Worm (Caenorhabditis elegans) whole organism, early embryonic: ENCODE results near the gene T24B8.4.

Experiments
- B0310.2 ChIP-seq: sonication (generic microtip); optimal IDR thresholded peaks from 2 replicates; lab custom pipeline; 2016; ENCODE audit warnings: mild to moderate bottlenecking, missing genetic modification characterization, missing compliant biosample characterization
- F13C5.2 ChIP-seq: sonication (generic microtip); optimal IDR thresholded peaks from 2 replicates; lab custom pipeline; 2017; ENCODE audit warnings: mild to moderate bottlenecking, missing genetic modification characterization, inconsistent platforms, missing compliant biosample characterization
- aly-1 ChIP-seq: sonication (generic microtip); optimal IDR thresholded peaks from 2 replicates; lab custom pipeline; 2016; ENCODE audit warnings: missing genetic modification characterization, missing compliant biosample characterization
- ama-1 ChIP-seq: fragments of 150-350 bp; optimal IDR thresholded peaks from 2 replicates; lab custom pipeline; 2014
- ceh-13 ChIP-seq: fragments of 200-800 bp; sonication (Bioruptor generic); optimal IDR thresholded peaks from 2 replicates; lab custom pipeline; 2018; ENCODE audit warnings: mild to moderate bottlenecking, missing genetic modification characterization, missing compliant biosample characterization
- ceh-36 ChIP-seq: sonication (generic microtip); optimal IDR thresholded peaks from 2 replicates; lab custom pipeline; 2016; ENCODE audit warnings: missing genetic modification characterization, inconsistent platforms, missing compliant biosample characterization
- ets-7 ChIP-seq: sonication (generic microtip); optimal IDR thresholded peaks from 2 replicates; lab custom pipeline; 2016; ENCODE audit warnings: missing genotype, missing genetic modification characterization, missing compliant biosample characterization
- flt-1 ChIP-seq: fragments of 200-800 bp; sonication (Bioruptor generic); IDR thresholded peaks from 2 replicates; pipeline ENCODE4 v1.3.6; 2022; ENCODE audit warnings: missing genetic modification characterization, missing compliant biosample characterization
- hmg-4 ChIP-seq: fragments of 200-800 bp; sonication (Bioruptor generic); optimal IDR thresholded peaks from 2 replicates; lab custom pipeline; 2018; ENCODE audit warnings: mild to moderate bottlenecking, missing genetic modification characterization, missing compliant biosample characterization
- hnd-1 ChIP-seq: sonication (generic microtip); optimal IDR thresholded peaks from 2 replicates; lab custom pipeline; 2016; ENCODE audit warnings: missing genetic modification characterization, missing compliant biosample characterization
- sea-1 ChIP-seq: fragments of 200-800 bp; sonication (Bioruptor generic); conservative IDR thresholded peaks from 2 replicates; pipeline ENCODE4 v1.3.6; 2022; ENCODE audit warnings: missing genetic modification characterization, missing compliant biosample characterization
- tbx-11 ChIP-seq: fragments of 200-800 bp; sonication (Bioruptor generic); IDR thresholded peaks from 2 replicates; pipeline ENCODE4 v1.3.6; 2022; ENCODE audit warnings: missing genetic modification characterization, missing compliant biosample characterization
- tbx-37 ChIP-seq: fragments of 200-800 bp; sonication (Bioruptor generic); conservative IDR thresholded peaks from 2 replicates; pipeline ENCODE4 v1.3.6; 2022; ENCODE audit warnings: missing genetic modification reagents, missing genetic modification characterization, missing compliant biosample characterization
- tra-4 ChIP-seq: sonication (generic microtip); optimal IDR thresholded peaks from 2 replicates; lab custom pipeline; 2017; ENCODE audit warnings: missing genetic modification characterization, missing compliant biosample characterization

DNA sequence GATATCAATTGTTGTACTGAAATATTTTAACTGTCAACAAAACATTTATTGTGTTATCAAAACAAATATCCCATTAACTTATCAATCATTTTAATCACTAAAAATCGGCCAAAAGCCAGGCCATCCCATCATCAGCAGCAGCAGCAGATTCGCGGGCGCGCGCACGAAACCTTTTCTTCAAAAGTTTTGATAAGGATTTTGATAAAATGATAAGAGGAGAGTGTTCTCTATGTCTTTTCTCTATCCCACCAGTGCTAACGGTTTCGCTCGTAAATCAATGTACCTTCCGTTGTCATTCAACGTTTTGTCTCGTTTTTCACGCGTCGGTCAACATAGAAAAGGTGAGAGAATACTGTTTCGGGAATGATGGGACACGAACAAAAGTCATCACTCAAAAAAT is 42.5 kb downstream of the T24B8.4 start:
- no peak for TF ChIP-seq flt-1
- no peak for TF ChIP-seq tra-4
- no peak for TF ChIP-seq tbx-11 (GFP tag; lab: Robert Waterston, UW)
- no peak for TF ChIP-seq hnd-1 (tag; lab: Kevin White, UChicago)
- TF ChIP-seq ama-1 (lab: Kevin White, UChicago), result no peak
- TF ChIP-seq ets-7 (tag; lab: Kevin White, UChicago), result no peak
- TF ChIP-seq aly-1 (tag; lab: Kevin White, UChicago), result no peak
- TF ChIP-seq B0310.2 (tag; lab: Kevin White, UChicago), result no peak
- TF ChIP-seq hmg-4 (GFP tag; lab: Kevin White, UChicago), result no peak
- TF ChIP-seq ceh-13 (GFP tag; lab: Kevin White, UChicago), result no peak
- TF ChIP-seq ceh-36 (tag; lab: Kevin White, UChicago), result no peak
- no peak for TF ChIP-seq sea-1 (GFP tag; lab: Robert Waterston, UW)
- no peak for TF ChIP-seq tbx-37 (GFP tag; lab: Robert Waterston, UW)
- TF ChIP-seq F13C5.2, result no peak
